Worm (Caenorhabditis elegans) whole organism, L1 larva: Measurements from ENCODE around the gene Y116F11B.6.

ENCODE experiments used
- elt-3 ChIP-seq, 6 experiments: fragments of 150-350 bp in 1 of 6; sonication (generic microtip); optimal IDR thresholded peaks; 2 replicates each; lab custom pipeline; 2017 to 2018; ENCODE audit warnings: missing biosample characterization in 6 of 6, missing genetic modification characterization in 6 of 6, inconsistent platforms in 1 of 6
- mef-2 ChIP-seq: fragments of 150-350 bp; optimal IDR thresholded peaks from 2 replicates; lab custom pipeline; 2014; ENCODE audit warnings: missing biosample characterization, missing genetic modification characterization

ce11 chrV:19882916-19883315, 37.1 kb upstream of the Y116F11B.6 start, which contains the start of gene Y116F11B.13:
- TF ChIP-seq elt-3 (tag; optimal IDR thresholded peaks at IDR 0.05; lab: Kevin White, UChicago) (no peak), mef-2 (no peak)
